ENCODE assay signal across 1 fruit fly cellular context in genomic region chr3R:15110135-15110534, dm6.
TF ChIP-seq lines count a peak whose summit lies in the region.

No protein-coding gene starts in this region.

TF ChIP-seq in whole organism, embryonic, 481 proteins besides CTCF, POLR2A, EP300 and RAD21 (continued from another document):
- TF ChIP-seq CG4424 (GFP tag; optimal IDR thresholded peaks at IDR 0.05; lab: Kevin White, UChicago) (no peak), row (GFP tag; IDR thresholded peaks at IDR 0.05; lab: Robert Waterston, UW) (peak; percentile 36; the same call in 1 of the 3 replicates), CG11504 (tag; optimal IDR thresholded peaks at IDR 0.05; lab: Kevin White, UChicago) (peak; percentile 23)
